Fruit fly (Drosophila melanogaster): Measurements from ENCODE around the gene CG10077.

CG10077 gene

dm6 chr3L:6978030-6978683 lies 22.5 kb upstream of the CG10077 start (continued):
- TF ChIP-seq CG12155 (GFP tag; optimal IDR thresholded peaks at IDR 0.05): peak; percentile 3
- TF ChIP-seq CG13123 (GFP tag; optimal IDR thresholded peaks at IDR 0.05): no peak
- TF ChIP-seq CG14710 (tag; optimal IDR thresholded peaks at IDR 0.05): no peak

DNA sequence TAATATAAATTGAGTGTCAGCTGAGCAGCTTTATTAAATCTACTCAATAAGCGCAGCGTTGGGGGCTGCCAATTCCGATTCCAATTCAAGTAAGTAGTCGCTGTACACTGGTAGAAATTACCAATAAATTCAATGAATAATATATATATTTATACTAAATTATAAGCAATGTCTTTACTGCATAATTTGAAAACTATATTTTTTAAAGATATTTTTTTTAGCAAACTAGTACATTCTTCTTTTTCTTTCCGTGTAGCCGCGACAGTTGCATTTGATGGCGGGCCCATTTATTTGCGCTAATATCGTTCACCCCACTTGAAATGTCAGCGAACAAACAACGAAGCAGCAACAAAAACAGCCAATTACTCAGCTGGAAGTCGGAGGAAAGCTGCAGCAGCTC lies 21.7 kb upstream of the CG10077 start:
- TF ChIP-seq CG14441 (GFP tag; IDR thresholded peaks at IDR 0.05) (peak; percentile 46; the same call in 1 of the 2 replicates), chif (GFP tag; optimal IDR thresholded peaks at IDR 0.05) (no peak), Dll (GFP tag; IDR thresholded peaks at IDR 0.05; ENCODE audit: partially characterized antibody) (no peak), schlank (tag; optimal IDR thresholded peaks at IDR 0.05) (no peak), CG18599 (GFP tag; optimal IDR thresholded peaks at IDR 0.05) (peak; percentile 50), bigmax (GFP tag; optimal IDR thresholded peaks at IDR 0.05) (no peak), TFAM (GFP tag; optimal IDR thresholded peaks at IDR 0.05) (no peak), Antp (GFP tag; optimal IDR thresholded peaks at IDR 0.05) (no peak), psq (GFP tag; optimal IDR thresholded peaks at IDR 0.05) (no peak), tin (GFP tag; optimal IDR thresholded peaks at IDR 0.05) (peak; percentile 66), CG18476 (GFP tag; optimal IDR thresholded peaks at IDR 0.05) (no peak), unc-4 (GFP tag; IDR thresholded peaks at IDR 0.05; ENCODE audit: partially characterized antibody) (no peak), CG11560 (tag; IDR thresholded peaks at IDR 0.05) (no peak), Ada2b (GFP tag; IDR thresholded peaks at IDR 0.05) (peak; percentile 66; the same call in 1 of the 2 replicates), NC2α (GFP tag; optimal IDR thresholded peaks at IDR 0.05) (no peak), CG14710 (tag; optimal IDR thresholded peaks at IDR 0.05) (peak; percentile 61), fd3F (GFP tag; optimal IDR thresholded peaks at IDR 0.05) (peak; percentile 9), ro (GFP tag; IDR thresholded peaks at IDR 0.05) (no peak), Mad (GFP tag; optimal IDR thresholded peaks at IDR 0.05) (no peak), Dek (tag; optimal IDR thresholded peaks at IDR 0.05) (peak; percentile 42), CG9876 (GFP tag; optimal IDR thresholded peaks at IDR 0.05) (no peak), CG14667 (GFP tag; IDR thresholded peaks at IDR 0.05) (peak; percentile 52), corto (GFP tag; optimal IDR thresholded peaks at IDR 0.05) (no peak), ssp (GFP tag; IDR thresholded peaks at IDR 0.05) (peak; percentile 43; the same call in 1 of the 2 replicates), nom (GFP tag; optimal IDR thresholded peaks at IDR 0.05) (peak; percentile 20), CG15073 (GFP tag; optimal IDR thresholded peaks at IDR 0.05) (no peak), zfh2 (GFP tag; optimal IDR thresholded peaks at IDR 0.05) (no peak), CG10267 (tag; optimal IDR thresholded peaks at IDR 0.05) (peak; percentile 57), MBD-R2 (GFP tag; IDR thresholded peaks at IDR 0.05) (peak; percentile 46; the same call in 1 of the 2 replicates), mirr (GFP tag; optimal IDR thresholded peaks at IDR 0.05) (no peak), CG1647 (GFP tag; optimal IDR thresholded peaks at IDR 0.05) (no peak), CG3407 (GFP tag; optimal IDR thresholded peaks at IDR 0.05) (peak; percentile 40), gcm (GFP tag; optimal IDR thresholded peaks at IDR 0.05) (peak; percentile 32), CG12942 (GFP tag; optimal IDR thresholded peaks at IDR 0.05) (peak; percentile 2), Side (GFP tag; optimal IDR thresholded peaks at IDR 0.05) (no peak), lab (GFP tag; optimal IDR thresholded peaks at IDR 0.05) (peak; percentile 68), CG1602 (GFP tag; optimal IDR thresholded peaks at IDR 0.05) (peak; percentile 39), unpg (GFP tag; optimal IDR thresholded peaks at IDR 0.05) (peak; percentile 70), CG4328 (GFP tag; optimal IDR thresholded peaks at IDR 0.05) (no peak), CG3281 (GFP tag; optimal IDR thresholded peaks at IDR 0.05) (peak; percentile 27), sna (GFP tag; IDR thresholded peaks at IDR 0.05; ENCODE audit: partially characterized antibody) (no peak), ase (GFP tag; IDR thresholded peaks at IDR 0.05) (no peak), ara (GFP tag; IDR thresholded peaks at IDR 0.05) (peak; percentile 35; the same call in 1 of the 2 replicates), CG1024 (GFP tag; IDR thresholded peaks at IDR 0.05) (0 out of 2 replicates have a peak, but pooled peaks have one; percentile 25), D19B (GFP tag; optimal IDR thresholded peaks at IDR 0.05) (peak; percentile 8), lmd (GFP tag; IDR thresholded peaks at IDR 0.05) (peak; percentile 58)

Measured in whole organism, embryonic.